Fruit fly (Drosophila melanogaster): ENCODE data around the gene CG8086.

Gene CG8086

DNA sequence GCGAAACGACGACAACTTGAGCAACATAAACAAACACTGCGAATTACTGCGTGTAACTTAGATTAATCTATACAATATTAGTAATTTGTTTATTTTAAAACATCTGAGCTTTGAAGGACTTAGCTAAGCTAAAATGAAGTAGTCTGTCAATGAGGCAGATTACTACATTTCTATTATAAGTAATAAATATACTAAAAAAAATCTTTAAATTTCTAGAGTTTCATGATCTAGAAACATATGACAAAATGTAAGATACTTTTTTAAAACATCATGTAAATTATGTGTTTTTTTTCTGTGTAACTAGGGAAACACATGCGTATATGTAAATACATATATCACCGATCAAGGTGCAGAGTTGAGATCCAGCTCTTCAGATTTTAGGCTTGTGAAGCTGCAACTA is 8.8 kb upstream of the CG8086 start (continued):
- TF ChIP-seq vvl (GFP tag; IDR thresholded peaks at IDR 0.05) (peak; percentile 66), CG4328 (GFP tag; optimal IDR thresholded peaks at IDR 0.05) (no peak), CG8924 (tag; optimal IDR thresholded peaks at IDR 0.05) (peak; percentile 62), CG14860 (GFP tag; IDR thresholded peaks at IDR 0.05; ENCODE audit: partially characterized antibody) (no peak), ara (GFP tag; IDR thresholded peaks at IDR 0.05) (no peak), CG11456 (GFP tag; IDR thresholded peaks at IDR 0.05) (no peak), sqz (GFP tag; optimal IDR thresholded peaks at IDR 0.05) (peak; percentile 22), Antp (GFP tag; optimal IDR thresholded peaks at IDR 0.05) (no peak), hbn (GFP tag; IDR thresholded peaks at IDR 0.05; ENCODE audit: partially characterized antibody) (no peak), CG9437 (GFP tag; optimal IDR thresholded peaks at IDR 0.05) (peak; percentile 59), Ptx1 (GFP tag; IDR thresholded peaks at IDR 0.05) (peak; percentile 74), CTCF (GFP tag; optimal IDR thresholded peaks at IDR 0.05) (no peak), CG17361 (GFP tag; IDR thresholded peaks at IDR 0.05) (peak; percentile 71; the same call in 2 of the 3 replicates), Med (GFP tag) (peak; percentile 51), crp (GFP tag; optimal IDR thresholded peaks at IDR 0.05) (peak in 1 of 2 experiments; percentile 4), Dip3 (GFP tag; optimal IDR thresholded peaks at IDR 0.05) (no peak), crc (GFP tag; optimal IDR thresholded peaks at IDR 0.05) (no peak), nmo (GFP tag; optimal IDR thresholded peaks at IDR 0.05) (peak; percentile 74), gce (GFP tag; IDR thresholded peaks at IDR 0.05) (no peak), HHEX (GFP tag; optimal IDR thresholded peaks at IDR 0.05) (peak; percentile 55), Mrtf (GFP tag; IDR thresholded peaks at IDR 0.05) (peak; percentile 51; the same call in 1 of the 3 replicates), nerfin-1 (tag; optimal IDR thresholded peaks at IDR 0.05) (peak; percentile 66), hkb (optimal IDR thresholded peaks at IDR 0.05) (no peak), hkb (GFP tag; IDR thresholded peaks at IDR 0.05) (peak; percentile 72), D19A (tag; optimal IDR thresholded peaks at IDR 0.05) (peak; percentile 49), wor (GFP tag; IDR thresholded peaks at IDR 0.05) (0 out of 2 replicates have a peak, but pooled peaks have one; percentile 24), CG7372 (GFP tag; IDR thresholded peaks at IDR 0.05) (peak; percentile 32; the same call in 1 of the 2 replicates), dm (GFP tag; optimal IDR thresholded peaks at IDR 0.05) (no peak), CG17385 (GFP tag; optimal IDR thresholded peaks at IDR 0.05) (peak; percentile 53), CG2712 (tag; optimal IDR thresholded peaks at IDR 0.05) (peak; percentile 73), CG7928 (GFP tag; optimal IDR thresholded peaks at IDR 0.05) (no peak), Kr (GFP tag; optimal IDR thresholded peaks at IDR 0.05) (no peak), Xbp1 (GFP tag; optimal IDR thresholded peaks at IDR 0.05) (peak; percentile 64), CG10366 (GFP tag; IDR thresholded peaks at IDR 0.05) (peak; percentile 38), D19B (GFP tag; optimal IDR thresholded peaks at IDR 0.05) (no peak), tap (tag; optimal IDR thresholded peaks at IDR 0.05) (peak; percentile 73), sim (GFP tag; IDR thresholded peaks at IDR 0.05) (0 out of 2 replicates have a peak, but pooled peaks have one; percentile 21), da (GFP tag; optimal IDR thresholded peaks at IDR 0.05) (no peak), CG10431 (GFP tag; optimal IDR thresholded peaks at IDR 0.05) (no peak), peb (GFP tag; IDR thresholded peaks at IDR 0.05) (no peak), CG6813 (GFP tag; optimal IDR thresholded peaks at IDR 0.05) (peak; percentile 36), CG3407 (GFP tag; optimal IDR thresholded peaks at IDR 0.05) (peak; percentile 31), CG17359 (tag; optimal IDR thresholded peaks at IDR 0.05) (peak; percentile 84), pfk (GFP tag; optimal IDR thresholded peaks at IDR 0.05) (no peak), Hr78 (GFP tag; optimal IDR thresholded peaks at IDR 0.05) (peak in 1 of 2 experiments; percentile 10), ttk (GFP tag; IDR thresholded peaks at IDR 0.05) (peak; percentile 25; the same call in 1 of the 2 replicates), sima (GFP tag; optimal IDR thresholded peaks at IDR 0.05) (no peak), CG18262 (tag; optimal IDR thresholded peaks at IDR 0.05) (peak; percentile 61), CG18619 (GFP tag; optimal IDR thresholded peaks at IDR 0.05) (peak; percentile 13), CG10209 (GFP tag; optimal IDR thresholded peaks at IDR 0.05) (peak; percentile 38), Dek (tag; optimal IDR thresholded peaks at IDR 0.05) (peak; percentile 55)

Data from whole organism, embryonic.